1 fruit fly cellular context compared by ENCODE assay signal in the genomic region with DNA sequence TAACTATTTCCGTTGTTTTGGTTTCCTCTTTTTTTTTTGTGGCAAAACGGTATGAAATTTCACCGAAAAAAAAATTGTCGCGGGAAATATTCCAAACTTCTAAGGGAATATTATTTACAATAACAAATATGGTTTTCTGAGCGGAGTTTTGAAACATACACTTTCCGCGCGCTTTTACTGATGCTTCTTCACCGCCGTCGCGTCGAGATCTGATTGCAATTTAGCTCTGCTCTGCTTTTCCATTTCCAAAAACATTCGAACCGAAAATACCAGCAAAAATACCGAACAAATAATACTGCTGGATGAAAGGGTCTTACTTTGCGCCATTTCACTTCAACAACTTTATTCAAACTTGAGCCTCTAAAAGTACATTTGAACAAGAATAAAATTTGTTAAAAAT.
TF ChIP-seq lines count a peak whose summit lies in the region.

TSS of gene Septin4 (minus strand) at position 215 of the 400 bp plus-strand sequence.

TF ChIP-seq in whole organism, embryonic, 481 proteins besides CTCF, POLR2A, EP300 and RAD21 (continued from another document):
- TF ChIP-seq CG17385 (GFP tag; optimal IDR thresholded peaks at IDR 0.05; lab: Kevin White, UChicago): peak; percentile 32
- peak; percentile 19 for TF ChIP-seq sens (GFP tag; lab: Kevin White, UChicago)
TF ChIP-seq in whole organism, embryonic: peak in this region for 22.
